Worm (Caenorhabditis elegans): Measurements from ENCODE around the gene nlp-70.

DNA sequence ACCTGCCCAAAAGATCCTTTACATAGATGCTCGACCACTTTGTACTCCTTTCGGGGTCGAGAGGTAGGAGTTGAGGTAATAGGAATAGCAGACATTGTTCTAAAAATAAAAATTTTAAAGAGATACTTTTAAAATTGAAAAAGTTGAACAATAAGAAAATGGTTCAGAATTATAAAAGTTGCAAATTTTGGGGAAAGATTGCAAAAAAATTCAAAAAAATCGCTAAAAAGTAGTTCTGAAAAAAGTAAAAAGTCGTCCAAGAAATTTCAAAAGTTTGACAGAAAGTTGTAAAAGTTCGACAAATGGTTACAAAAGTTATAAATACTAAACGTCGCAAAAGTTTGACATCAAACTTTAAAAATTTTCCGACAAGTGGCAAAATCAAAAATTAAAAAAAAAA, 34.6 kb downstream of the nlp-70 start, which contains the start of gene R02C2.1:
- TF ChIP-seq unc-62 (GFP tag; optimal IDR thresholded peaks at IDR 0.05) (no peak), daf-12 (tag; optimal IDR thresholded peaks at IDR 0.05) (no peak), ztf-11 (tag; optimal IDR thresholded peaks at IDR 0.05) (no peak), jun-1 (tag; optimal IDR thresholded peaks at IDR 0.05) (no peak), nhr-237 (tag; optimal IDR thresholded peaks at IDR 0.05) (no peak), aly-2 (tag; optimal IDR thresholded peaks at IDR 0.05) (no peak)
